Fruit fly (Drosophila melanogaster): ENCODE data around the gene CG2201.
A peak's percentile ranks its signal among the peaks of the same experiment; 100 is the strongest.

dm6 chr2L:21622062-21622589 lies 1.8 kb downstream of the CG2201 start:
- TF ChIP-seq fru (GFP tag; optimal IDR thresholded peaks at IDR 0.05): no peak
- TF ChIP-seq psq (GFP tag; optimal IDR thresholded peaks at IDR 0.05): no peak
- TF ChIP-seq h (GFP tag; optimal IDR thresholded peaks at IDR 0.05): no peak
- no peak for TF ChIP-seq Dif (GFP tag; optimal IDR thresholded peaks at IDR 0.05; ENCODE audit: partially characterized antibody)
- TF ChIP-seq sv (GFP tag; optimal IDR thresholded peaks at IDR 0.05): no peak
- no peak for TF ChIP-seq sage (GFP tag; optimal IDR thresholded peaks at IDR 0.05)
- no peak for TF ChIP-seq Abd-B (GFP tag; optimal IDR thresholded peaks at IDR 0.05)
- TF ChIP-seq Hnf4 (GFP tag; optimal IDR thresholded peaks at IDR 0.05): no peak
- TF ChIP-seq GATAd (GFP tag; optimal IDR thresholded peaks at IDR 0.05): no peak
- no peak for TF ChIP-seq OdsH (GFP tag; optimal IDR thresholded peaks at IDR 0.05)
- TF ChIP-seq br (GFP tag; optimal IDR thresholded peaks at IDR 0.05): no peak
- TF ChIP-seq lola (GFP tag; optimal IDR thresholded peaks at IDR 0.05): peak; percentile 11
